Fruit fly (Drosophila melanogaster) whole organism, pupa: ENCODE data around the gene CG44090.

ENCODE experiments used
- CG12605 ChIP-seq: fragments of 200-800 bp; sonication (Bioruptor generic); IDR thresholded peaks from 2 replicates; pipeline ENCODE4 v1.3.6; 2022; ENCODE audit warnings: missing biosample characterization, missing genetic modification characterization
- CG32121 ChIP-seq: fragments of 200-800 bp; sonication (Bioruptor generic); IDR thresholded peaks from 2 replicates; pipeline ENCODE4 v1.3.6; 2022; ENCODE audit warnings: missing biosample characterization, missing genetic modification characterization
- CG4496 ChIP-seq: fragments of 200-800 bp; sonication (Bioruptor generic); IDR thresholded peaks from 3 replicates; pipeline ENCODE4 v1.3.6; 2022; ENCODE audit warnings: missing biosample characterization, missing genetic modification characterization
- EcR ChIP-seq: fragments of 200-800 bp; sonication (Bioruptor generic); optimal IDR thresholded peaks from 3 replicates; lab custom pipeline; 2019; ENCODE audit warnings: missing biosample characterization, missing genetic modification characterization, mild to moderate bottlenecking, moderate library complexity, missing genetic modification reagents
- Ets98B ChIP-seq: fragments of 200-800 bp; sonication (Bioruptor generic); IDR thresholded peaks from 2 replicates; pipeline ENCODE4 v1.3.6; 2022; ENCODE audit warnings: missing biosample characterization, missing genetic modification characterization
- Snoo ChIP-seq: fragments of 200-800 bp; sonication (Bioruptor generic); optimal IDR thresholded peaks from 3 replicates; lab custom pipeline; 2017; ENCODE audit warnings: missing biosample characterization, mild to moderate bottlenecking, missing genetic modification characterization, inconsistent platforms

DNA sequence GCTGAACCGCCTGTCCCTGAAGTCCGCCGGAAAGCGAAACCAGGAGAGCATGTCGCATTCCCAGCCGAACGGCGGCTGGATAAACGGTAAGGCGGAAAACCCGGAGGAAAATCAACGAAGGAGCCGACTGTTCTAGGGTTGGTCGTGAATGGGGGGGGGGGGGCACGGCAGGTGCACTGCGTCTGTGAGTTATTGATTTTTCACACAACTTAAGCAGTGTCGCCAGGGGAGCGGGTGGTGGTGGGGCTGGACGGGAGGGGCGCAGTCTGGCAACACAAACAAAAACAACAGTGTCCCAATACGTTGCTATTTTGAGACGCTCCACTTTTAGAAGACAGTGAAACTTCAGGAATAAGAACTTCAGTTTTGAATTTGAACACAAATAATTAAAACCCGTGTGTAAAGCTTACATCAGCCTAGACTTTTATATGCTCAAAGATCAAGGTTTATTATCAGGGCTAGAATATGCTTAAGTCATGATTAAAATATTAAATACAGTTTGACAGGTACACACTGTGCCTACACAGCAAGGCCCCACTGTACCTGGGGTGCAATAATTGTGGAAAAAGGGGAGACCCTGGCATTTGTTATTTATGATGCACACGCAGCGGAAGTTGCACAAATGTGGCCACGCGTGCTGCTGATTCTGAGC is 47.9 kb downstream of the CG44090 start:
- TF ChIP-seq CG12605 (GFP tag; lab: Robert Waterston, UW) (peak; percentile 61; the same call in 1 of the 2 replicates), EcR (GFP tag; lab: Kevin White, UChicago) (no peak), CG4496 (peak; percentile 90), CG32121 (GFP tag; lab: Robert Waterston, UW) (peak; percentile 82), Snoo (tag; lab: Kevin White, UChicago) (peak; percentile 45), Ets98B (GFP tag; lab: Robert Waterston, UW) (peak; percentile 92)
